Fruit fly (Drosophila melanogaster) whole organism, embryonic: ENCODE measurements around the gene CG8119.

Experiments
- CG7786 ChIP-seq: fragments of 200-800 bp; sonication (Bioruptor generic); optimal IDR thresholded peaks from 2 replicates; lab custom pipeline; 2016; ENCODE audit warnings: missing biosample characterization, missing genetic modification characterization
- CG8478 ChIP-seq: fragments of >200 bp; optimal IDR thresholded peaks from 2 replicates; lab custom pipeline; 2018
- CTCF ChIP-seq: fragments of 200-800 bp; sonication (Bioruptor generic); optimal IDR thresholded peaks from 2 replicates; lab custom pipeline; 2017; ENCODE audit warnings: missing biosample characterization, mild to moderate bottlenecking, missing genetic modification characterization, moderate library complexity
- Camta ChIP-seq: fragments of 200-800 bp; sonication (Bioruptor generic); optimal IDR thresholded peaks from 2 replicates; lab custom pipeline; 2016; ENCODE audit warnings: missing biosample characterization, missing genetic modification characterization
- Rfx ChIP-seq: fragments of 200-800 bp; sonication (Bioruptor generic); IDR thresholded peaks from 2 replicates; pipeline ENCODE4 v1.3.6; 2022; ENCODE audit warnings: missing biosample characterization, missing genetic modification characterization
- gem ChIP-seq: fragments of 200-800 bp; sonication (Bioruptor generic); optimal IDR thresholded peaks from 2 replicates; lab custom pipeline; 2019; ENCODE audit warnings: missing biosample characterization, mild to moderate bottlenecking, missing genetic modification characterization, moderate library complexity
- nau ChIP-seq: fragments of 200-800 bp; sonication (Bioruptor generic); optimal IDR thresholded peaks from 3 replicates; lab custom pipeline; 2017; ENCODE audit warnings: missing biosample characterization, mild to moderate bottlenecking, missing genetic modification characterization, missing genetic modification reagents

DNA sequence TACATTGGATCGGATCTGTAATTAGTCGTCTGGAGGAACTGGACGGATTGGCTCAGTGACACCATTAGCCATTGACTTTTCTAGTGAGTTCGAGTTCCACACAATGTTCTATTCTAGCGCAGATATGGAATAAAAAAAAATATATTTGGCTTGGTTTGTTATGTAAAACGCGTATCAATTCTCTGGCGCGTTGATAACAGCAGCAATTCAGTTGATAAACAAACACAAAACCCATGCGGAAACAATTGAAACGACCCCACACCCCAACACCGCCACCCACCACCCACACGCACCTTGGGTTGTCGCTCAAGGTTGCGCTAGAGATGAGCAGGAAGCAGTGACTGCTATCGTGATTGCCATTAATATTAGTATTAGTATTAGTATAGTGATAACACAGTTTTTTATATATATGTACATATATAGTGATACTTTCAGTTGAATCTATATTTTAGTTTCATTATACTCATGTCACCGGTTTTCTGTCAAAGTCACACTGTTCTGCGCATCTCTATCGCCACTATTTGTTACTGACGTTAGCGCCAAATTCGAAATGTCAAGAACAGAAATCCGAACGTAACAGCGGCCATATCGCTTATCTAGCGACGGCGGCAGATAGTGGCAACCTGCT, 35.3 kb downstream of the CG8119 start:
- TF ChIP-seq gem (peak; percentile 96), CG8478 (lab: Kevin White, UChicago) (no peak), Rfx (GFP tag; lab: Robert Waterston, UW) (peak; percentile 97), Camta (GFP tag; lab: Kevin White, UChicago) (no peak), nau (GFP tag; lab: Kevin White, UChicago) (peak; percentile 91), CG7786 (peak; percentile 44), CTCF (GFP tag; lab: Kevin White, UChicago) (peak; percentile 29)
